Fruit fly (Drosophila melanogaster) whole organism, embryonic: ENCODE data around the gene CG13616.

ENCODE experiments used
- Ada2b ChIP-seq: fragments of 200-800 bp; sonication (Bioruptor generic); IDR thresholded peaks from 2 replicates; pipeline ENCODE4 v1.3.6; 2022; ENCODE audit warnings: missing biosample characterization, missing genetic modification characterization
- Asciz ChIP-seq: fragments of 200-800 bp; sonication (Bioruptor generic); optimal IDR thresholded peaks from 2 replicates; lab custom pipeline; 2017; ENCODE audit warnings: missing biosample characterization, mild to moderate bottlenecking, missing genetic modification characterization, missing genetic modification reagents
- Bdp1 ChIP-seq: fragments of 200-800 bp; sonication (Bioruptor generic); optimal IDR thresholded peaks from 3 replicates; lab custom pipeline; 2016; ENCODE audit warnings: missing biosample characterization, missing genetic modification characterization
- CG10654 ChIP-seq: fragments of 200-800 bp; sonication (Bioruptor generic); optimal IDR thresholded peaks from 2 replicates; lab custom pipeline; 2016; ENCODE audit warnings: missing biosample characterization, missing genetic modification characterization
- CG11398 ChIP-seq: fragments of 200-800 bp; sonication (Bioruptor generic); optimal IDR thresholded peaks from 2 replicates; lab custom pipeline; 2016; ENCODE audit warnings: missing biosample characterization, missing genetic modification characterization
- CG12299 ChIP-seq: fragments of 200-800 bp; sonication (Bioruptor generic); optimal IDR thresholded peaks from 2 replicates; lab custom pipeline; 2018; ENCODE audit warnings: missing biosample characterization, mild to moderate bottlenecking, missing genetic modification characterization
- CG13287 ChIP-seq: fragments of 200-800 bp; sonication (Bioruptor generic); IDR thresholded peaks from 2 replicates; pipeline ENCODE4 v1.3.6; 2022; ENCODE audit warnings: missing biosample characterization, missing genetic modification characterization; ENCODE audit not compliant: partially characterized antibody
- CG15011 ChIP-seq: fragments of 200-800 bp; sonication (Bioruptor generic); optimal IDR thresholded peaks from 3 replicates; lab custom pipeline; 2018; ENCODE audit warnings: missing biosample characterization, mild to moderate bottlenecking, missing genetic modification characterization
- CG15479 ChIP-seq: fragments of 200-800 bp; sonication (Bioruptor generic); optimal IDR thresholded peaks from 3 replicates; lab custom pipeline; 2019; ENCODE audit warnings: missing biosample characterization, mild to moderate bottlenecking, missing genetic modification characterization, moderate library complexity
- CG18764 ChIP-seq: fragments of 200-800 bp; sonication (Bioruptor generic); optimal IDR thresholded peaks from 3 replicates; lab custom pipeline; 2016; ENCODE audit warnings: missing biosample characterization, missing genetic modification characterization
- CG3065 ChIP-seq: fragments of 200-800 bp; sonication (Bioruptor generic); optimal IDR thresholded peaks from 2 replicates; lab custom pipeline; 2016; ENCODE audit warnings: missing biosample characterization, missing genetic modification characterization
- CG42726 ChIP-seq: fragments of 200-800 bp; sonication (Bioruptor generic); IDR thresholded peaks from 2 replicates; pipeline ENCODE4 v1.3.6; 2022; ENCODE audit warnings: missing biosample characterization, missing genetic modification characterization; ENCODE audit not compliant: partially characterized antibody
- CG4282 ChIP-seq: fragments of 200-800 bp; sonication (Bioruptor generic); optimal IDR thresholded peaks from 2 replicates; lab custom pipeline; 2016; ENCODE audit warnings: missing biosample characterization, missing genetic modification characterization
- CG5953 ChIP-seq: fragments of 200-800 bp; sonication (Bioruptor generic); IDR thresholded peaks from 2 replicates; pipeline ENCODE4 v1.3.6; 2022; ENCODE audit warnings: missing biosample characterization, missing genetic modification characterization
- CG6272 ChIP-seq: fragments of 200-800 bp; sonication (Bioruptor generic); IDR thresholded peaks from 2 replicates; pipeline ENCODE4 v1.3.6; 2022; ENCODE audit warnings: missing biosample characterization, missing genetic modification characterization
- D19A ChIP-seq: fragments of 200-800 bp; optimal IDR thresholded peaks from 3 replicates; lab custom pipeline; 2019; ENCODE audit warnings: missing biosample characterization, mild to moderate bottlenecking, missing genetic modification characterization, moderate library complexity
- Dad ChIP-seq: fragments of 200-800 bp; sonication (Bioruptor generic); optimal IDR thresholded peaks from 3 replicates; lab custom pipeline; 2016; ENCODE audit warnings: missing biosample characterization, missing genetic modification characterization
- Dbx ChIP-seq: fragments of 200-800 bp; sonication (Bioruptor generic); IDR thresholded peaks from 3 replicates; pipeline ENCODE4 v1.3.6; 2022; ENCODE audit warnings: missing biosample characterization, missing genetic modification characterization
- Fer1 ChIP-seq: fragments of 200-800 bp; sonication (Bioruptor generic); optimal IDR thresholded peaks from 2 replicates; lab custom pipeline; 2017; ENCODE audit warnings: missing biosample characterization, mild to moderate bottlenecking, missing genetic modification characterization
- HmgZ ChIP-seq: fragments of 200-800 bp; sonication (Bioruptor generic); optimal IDR thresholded peaks from 2 replicates; lab custom pipeline; 2018; ENCODE audit warnings: missing biosample characterization, mild to moderate bottlenecking, missing genetic modification characterization
- Jarid2 ChIP-seq: fragments of 200-800 bp; sonication (Bioruptor generic); optimal IDR thresholded peaks from 3 replicates; lab custom pipeline; 2017; ENCODE audit warnings: mild to moderate bottlenecking, missing biosample characterization, missing genetic modification reagents, missing genetic modification characterization
- Lhr ChIP-seq: fragments of 200-800 bp; sonication (Bioruptor generic); optimal IDR thresholded peaks from 3 replicates; lab custom pipeline; 2017; ENCODE audit warnings: mild to moderate bottlenecking, missing biosample characterization, missing genetic modification reagents, missing genetic modification characterization
- Nf-YA ChIP-seq: fragments of 200-800 bp; sonication (Bioruptor generic); IDR thresholded peaks from 2 replicates; pipeline ENCODE4 v1.3.6; 2022; ENCODE audit warnings: missing biosample characterization, missing genetic modification characterization
- Nf-YC ChIP-seq: fragments of 200-800 bp; optimal IDR thresholded peaks from 3 replicates; lab custom pipeline; 2019; ENCODE audit warnings: missing biosample characterization, mild to moderate bottlenecking, missing genetic modification characterization, moderate library complexity
- Oli ChIP-seq: fragments of 200-800 bp; sonication (Bioruptor generic); optimal IDR thresholded peaks from 2 replicates; lab custom pipeline; 2018; ENCODE audit warnings: missing biosample characterization, mild to moderate bottlenecking, missing genetic modification characterization, moderate library complexity
- al ChIP-seq: fragments of 200-800 bp; sonication (Bioruptor generic); IDR thresholded peaks from 2 replicates; pipeline ENCODE4 v1.3.6; 2022; ENCODE audit warnings: missing biosample characterization, missing genetic modification characterization
- amos ChIP-seq: fragments of 200-800 bp; sonication (Bioruptor generic); IDR thresholded peaks from 2 replicates; pipeline ENCODE4 v1.3.6; 2022; ENCODE audit warnings: missing biosample characterization, missing genetic modification characterization; ENCODE audit not compliant: partially characterized antibody
- ara ChIP-seq: fragments of 200-800 bp; sonication (Bioruptor generic); IDR thresholded peaks from 2 replicates; pipeline ENCODE4 v1.3.6; 2022; ENCODE audit warnings: missing biosample characterization, missing genetic modification characterization
- ash1 ChIP-seq: fragments of 200-800 bp; sonication (Bioruptor generic); optimal IDR thresholded peaks from 2 replicates; lab custom pipeline; 2018; ENCODE audit warnings: missing biosample characterization, mild to moderate bottlenecking, missing genetic modification characterization
- bigmax ChIP-seq: fragments of 200-800 bp; sonication (Bioruptor generic); optimal IDR thresholded peaks from 2 replicates; lab custom pipeline; 2018; ENCODE audit warnings: missing biosample characterization, mild to moderate bottlenecking, missing genetic modification characterization
- caup ChIP-seq: fragments of 200-800 bp; sonication (Bioruptor generic); optimal IDR thresholded peaks from 3 replicates; lab custom pipeline; 2017; ENCODE audit warnings: missing biosample characterization, mild to moderate bottlenecking, missing genetic modification characterization, moderate library complexity; ENCODE audit not compliant: severe bottlenecking
- cwo ChIP-seq: fragments of 200-800 bp; sonication (Bioruptor generic); optimal IDR thresholded peaks from 3 replicates; lab custom pipeline; 2017; ENCODE audit warnings: missing biosample characterization, missing genetic modification characterization, mild to moderate bottlenecking, moderate library complexity, missing genetic modification reagents
- dimm ChIP-seq: fragments of 200-800 bp; sonication (Bioruptor generic); IDR thresholded peaks from 2 replicates; pipeline ENCODE4 v1.3.6; 2022; ENCODE audit warnings: missing biosample characterization, missing genetic modification characterization
- disco-r ChIP-seq: fragments of 200-800 bp; sonication (Bioruptor generic); optimal IDR thresholded peaks from 2 replicates; lab custom pipeline; 2016; ENCODE audit warnings: missing biosample characterization, missing genetic modification characterization
- esg ChIP-seq: fragments of 200-800 bp; sonication (Bioruptor generic); conservative IDR thresholded peaks from 2 replicates; pipeline ENCODE4 v1.3.6; 2022; ENCODE audit warnings: missing biosample characterization, missing genetic modification characterization
- h ChIP-seq: fragments of >200 bp; optimal IDR thresholded peaks from 2 replicates; lab custom pipeline; 2017
- hkb ChIP-seq, 2 experiments: fragments of 200-800 bp in 1 of 2; fragments of >200 bp in 1 of 2; sonication (Bioruptor generic) in 1 of 2; IDR thresholded peaks in 1 of 2; optimal IDR thresholded peaks in 1 of 2; 2 replicates each; pipeline versions ENCODE4 v1.3.6 to Lab custom; 2017 to 2022; ENCODE audit warnings: missing biosample characterization in 1 of 2, missing genetic modification characterization in 1 of 2
- jing ChIP-seq: fragments of 200-800 bp; sonication (Bioruptor generic); optimal IDR thresholded peaks from 2 replicates; lab custom pipeline; 2018; ENCODE audit warnings: missing biosample characterization, mild to moderate bottlenecking, missing genetic modification characterization
- kay ChIP-seq: fragments of 200-800 bp; sonication (Bioruptor generic); optimal IDR thresholded peaks from 2 replicates; lab custom pipeline; 2016; ENCODE audit warnings: missing biosample characterization, missing genetic modification characterization
- kni ChIP-seq: fragments of 200-800 bp; sonication (Bioruptor generic); optimal IDR thresholded peaks from 3 replicates; lab custom pipeline; 2017; ENCODE audit warnings: mild to moderate bottlenecking, missing biosample characterization, missing genetic modification reagents, missing genetic modification characterization
- lola ChIP-seq, 3 experiments: fragments of >200 bp in 2 of 3; fragments of 200-800 bp in 1 of 3; sonication (Bioruptor generic) in 1 of 3; optimal IDR thresholded peaks; 2 replicates each; lab custom pipeline; 2017 to 2019; ENCODE audit warnings: missing biosample characterization in 3 of 3, missing genetic modification characterization in 3 of 3, mild to moderate bottlenecking in 1 of 3, moderate library complexity in 1 of 3
- psq ChIP-seq: fragments of 200-800 bp; sonication (Bioruptor generic); optimal IDR thresholded peaks from 2 replicates; lab custom pipeline; 2017; ENCODE audit warnings: missing biosample characterization, missing genetic modification characterization
- pzg ChIP-seq: fragments of 200-800 bp; sonication (Bioruptor generic); optimal IDR thresholded peaks from 3 replicates; lab custom pipeline; 2018; ENCODE audit warnings: missing biosample characterization, mild to moderate bottlenecking, missing genetic modification characterization, moderate library complexity
- sna ChIP-seq: fragments of 200-800 bp; sonication (Bioruptor generic); IDR thresholded peaks from 2 replicates; pipeline ENCODE4 v1.3.6; 2022; ENCODE audit warnings: missing biosample characterization, missing genetic modification characterization; ENCODE audit not compliant: partially characterized antibody
- sr ChIP-seq: fragments of 200-800 bp; sonication (Bioruptor generic); IDR thresholded peaks from 3 replicates; pipeline ENCODE4 v1.3.6; 2022; ENCODE audit warnings: missing biosample characterization, missing genetic modification characterization
- tgo ChIP-seq: fragments of 200-800 bp; sonication (Bioruptor generic); IDR thresholded peaks from 3 replicates; pipeline ENCODE4 v1.3.6; 2022; ENCODE audit warnings: missing biosample characterization, missing genetic modification characterization
- tin ChIP-seq: fragments of 200-800 bp; sonication (Bioruptor generic); optimal IDR thresholded peaks from 3 replicates; lab custom pipeline; 2016; ENCODE audit warnings: missing biosample characterization, missing genetic modification characterization
- usp ChIP-seq: fragments of >200 bp; optimal IDR thresholded peaks from 2 replicates; lab custom pipeline; 2017; ENCODE audit warnings: missing biosample characterization, missing genetic modification characterization
- wor ChIP-seq: fragments of 200-800 bp; sonication (Bioruptor generic); IDR thresholded peaks from 2 replicates; pipeline ENCODE4 v1.3.6; 2022; ENCODE audit warnings: missing biosample characterization, missing genetic modification characterization

CG13616 gene

DNA sequence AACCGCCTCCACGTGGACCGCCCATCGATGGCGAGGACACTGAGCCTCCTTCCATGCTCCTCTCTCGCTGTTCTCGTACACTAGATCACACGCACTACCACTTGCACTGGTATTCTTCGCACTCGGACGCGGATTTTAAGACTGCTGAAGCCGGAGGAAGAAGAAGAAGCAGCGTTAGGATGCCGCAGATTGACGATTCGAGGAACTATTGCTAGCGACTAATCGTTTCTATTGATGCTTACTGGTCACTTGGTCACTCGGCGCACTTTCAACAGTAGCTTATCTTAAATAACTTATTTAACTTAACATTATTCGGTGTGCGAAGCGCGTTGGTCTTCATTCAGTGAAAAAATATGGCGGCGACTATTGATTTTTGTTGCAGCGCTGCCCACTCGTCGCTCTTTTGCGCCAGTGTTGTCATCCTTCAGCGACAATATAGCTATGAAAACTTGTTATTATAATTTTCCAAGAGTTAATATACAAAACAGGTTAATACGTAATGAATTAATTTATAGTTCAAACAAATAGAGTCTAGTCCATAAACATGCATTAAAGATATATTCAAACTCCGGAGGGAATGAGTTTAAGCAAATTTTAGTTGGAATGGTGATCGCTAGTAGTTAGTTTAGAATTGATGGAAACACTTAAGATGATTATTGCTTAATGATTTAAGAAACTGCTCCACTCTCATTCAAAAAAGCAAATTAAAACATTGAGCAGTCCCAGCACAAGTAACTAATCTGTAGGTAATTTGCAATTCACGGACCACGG lies 44.1 kb upstream of the CG13616 start, which contains the start of the genes CG5746 and CG6454 (continued):
- TF ChIP-seq CG13287 (GFP tag; lab: Robert Waterston, UW) (no peak), amos (GFP tag; lab: Robert Waterston, UW) (no peak), CG4282 (no peak), wor (GFP tag; lab: Robert Waterston, UW) (no peak; the same call in 1 of the 2 replicates), Nf-YC (tag; lab: Kevin White, UChicago) (no peak), sr (GFP tag; lab: Robert Waterston, UW) (no peak), ash1 (GFP tag; lab: Kevin White, UChicago) (no peak), tin (GFP tag; lab: Kevin White, UChicago) (peak; percentile 45), h (lab: Kevin White, UChicago) (no peak), cwo (GFP tag; lab: Kevin White, UChicago) (no peak), D19A (tag; lab: Kevin White, UChicago) (no peak), caup (GFP tag; lab: Kevin White, UChicago) (no peak), bigmax (GFP tag; lab: Kevin White, UChicago) (no peak), CG10654 (no peak), Oli (tag; lab: Kevin White, UChicago) (no peak), esg (GFP tag; lab: Robert Waterston, UW) (no peak), sna (GFP tag; lab: Robert Waterston, UW) (no peak), Bdp1 (GFP tag; lab: Kevin White, UChicago) (peak; percentile 5), CG12299 (no peak), Lhr (no peak), CG15479 (no peak), lola (GFP tag; optimal IDR thresholded peaks at IDR 0.05; lab: Kevin White, UChicago) (peak in 1 of 3 experiments; percentile 62), CG3065 (no peak), kni (GFP tag; lab: Kevin White, UChicago) (no peak), Ada2b (GFP tag; lab: Robert Waterston, UW) (no peak), ara (GFP tag; lab: Robert Waterston, UW) (no peak), CG6272 (GFP tag; lab: Robert Waterston, UW) (0 out of 2 replicates have a peak, but pooled peaks have one; percentile 32), Dbx (0 out of 3 replicates have a peak, but pooled peaks have one; percentile 48), CG42726 (GFP tag; lab: Robert Waterston, UW) (0 out of 2 replicates have a peak, but pooled peaks have one; percentile 5), kay (GFP tag; lab: Kevin White, UChicago) (no peak), Dad (GFP tag; lab: Kevin White, UChicago) (no peak), CG15011 (GFP tag; lab: Kevin White, UChicago) (no peak), tgo (peak; percentile 41; the same call in 1 of the 3 replicates), jing (GFP tag; lab: Kevin White, UChicago) (peak; percentile 6), dimm (GFP tag; lab: Robert Waterston, UW) (no peak), CG18764 (GFP tag; lab: Kevin White, UChicago) (peak; percentile 35), Fer1 (GFP tag; lab: Kevin White, UChicago) (no peak), usp (GFP tag; lab: Kevin White, UChicago) (no peak), disco-r (GFP tag; lab: Kevin White, UChicago) (no peak), CG5953 (no peak), Nf-YA (GFP tag; lab: Robert Waterston, UW) (no peak), HmgZ (tag; lab: Kevin White, UChicago) (peak; percentile 58), pzg (peak; percentile 48), Asciz (GFP tag; lab: Kevin White, UChicago) (no peak), psq (peak; percentile 23), Jarid2 (GFP tag; lab: Kevin White, UChicago) (no peak), al (peak; percentile 44), CG11398 (GFP tag; lab: Kevin White, UChicago) (no peak), hkb (optimal IDR thresholded peaks at IDR 0.05; lab: Kevin White, UChicago) (no peak), hkb (GFP tag; IDR thresholded peaks at IDR 0.05; lab: Robert Waterston, UW) (peak; percentile 25; the same call in 1 of the 2 replicates)
